Fruit fly (Drosophila melanogaster) whole organism, pupa: ENCODE results near the gene CG5446.

Experiments used
- CG10348 ChIP-seq: fragments of 200-800 bp; sonication (Bioruptor generic); IDR thresholded peaks from 2 replicates; pipeline ENCODE4 v1.3.6; 2022; ENCODE audit warnings: missing biosample characterization, missing genetic modification characterization
- CG12605 ChIP-seq: fragments of 200-800 bp; sonication (Bioruptor generic); IDR thresholded peaks from 2 replicates; pipeline ENCODE4 v1.3.6; 2022; ENCODE audit warnings: missing biosample characterization, missing genetic modification characterization
- CG14655 ChIP-seq: fragments of 200-800 bp; sonication (Bioruptor generic); optimal IDR thresholded peaks from 3 replicates; lab custom pipeline; 2017; ENCODE audit warnings: mild to moderate bottlenecking, missing biosample characterization, missing genetic modification reagents, missing genetic modification characterization
- CG17806 ChIP-seq: fragments of 200-800 bp; sonication (Bioruptor generic); optimal IDR thresholded peaks from 2 replicates; lab custom pipeline; 2018; ENCODE audit warnings: missing biosample characterization, mild to moderate bottlenecking, missing genetic modification characterization, moderate library complexity
- CG34367 ChIP-seq: fragments of 200-800 bp; sonication (Bioruptor generic); optimal IDR thresholded peaks from 2 replicates; lab custom pipeline; 2018; ENCODE audit warnings: missing biosample characterization, mild to moderate bottlenecking, missing genetic modification characterization
- CG8159 ChIP-seq: fragments of 200-800 bp; sonication (Bioruptor generic); optimal IDR thresholded peaks from 3 replicates; lab custom pipeline; 2018; ENCODE audit warnings: missing biosample characterization, mild to moderate bottlenecking, missing genetic modification characterization, moderate library complexity
- CG9948 ChIP-seq: fragments of 200-800 bp; sonication (Bioruptor generic); optimal IDR thresholded peaks from 2 replicates; lab custom pipeline; 2018; ENCODE audit warnings: missing biosample characterization, mild to moderate bottlenecking, missing genetic modification characterization, moderate library complexity
- D1 ChIP-seq: fragments of 200-800 bp; sonication (Bioruptor generic); optimal IDR thresholded peaks from 2 replicates; lab custom pipeline; 2018; ENCODE audit warnings: missing biosample characterization, mild to moderate bottlenecking, missing genetic modification characterization, moderate library complexity
- EcR ChIP-seq: fragments of 200-800 bp; sonication (Bioruptor generic); optimal IDR thresholded peaks from 3 replicates; lab custom pipeline; 2019; ENCODE audit warnings: missing biosample characterization, missing genetic modification characterization, mild to moderate bottlenecking, moderate library complexity, missing genetic modification reagents
- Pif1B ChIP-seq: fragments of 200-800 bp; sonication (Bioruptor generic); optimal IDR thresholded peaks from 3 replicates; lab custom pipeline; 2016; ENCODE audit warnings: missing biosample characterization, missing genetic modification characterization
- Snoo ChIP-seq: fragments of 200-800 bp; sonication (Bioruptor generic); optimal IDR thresholded peaks from 3 replicates; lab custom pipeline; 2017; ENCODE audit warnings: missing biosample characterization, mild to moderate bottlenecking, missing genetic modification characterization, inconsistent platforms
- fd96Ca ChIP-seq: fragments of 200-800 bp; sonication (Bioruptor generic); IDR thresholded peaks from 3 replicates; pipeline ENCODE4 v1.3.6; 2022; ENCODE audit warnings: missing biosample characterization, missing genetic modification characterization
- gl ChIP-seq: fragments of 200-800 bp; sonication (Bioruptor generic); optimal IDR thresholded peaks from 2 replicates; lab custom pipeline; 2018; ENCODE audit warnings: missing biosample characterization, mild to moderate bottlenecking, missing genetic modification characterization

Gene CG5446

DNA sequence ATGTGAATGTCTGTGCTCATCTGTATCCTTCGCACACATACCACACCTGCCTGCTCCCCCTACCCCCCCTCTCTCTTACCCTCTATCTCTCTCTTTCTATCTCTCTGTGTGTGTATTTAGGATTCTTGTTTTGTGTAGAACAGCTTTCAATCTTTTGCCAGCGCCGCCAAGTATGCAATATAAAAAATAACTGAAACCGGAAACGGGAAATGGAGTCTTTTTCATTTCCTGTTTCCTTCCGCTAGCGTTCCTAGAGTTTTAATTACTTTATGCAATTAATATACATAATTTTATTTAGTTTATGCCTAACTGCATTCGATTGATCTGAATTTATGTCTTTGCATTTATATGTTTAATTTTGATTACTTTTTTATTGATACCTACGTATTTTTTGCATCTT, 35.1 kb downstream of the CG5446 start:
- TF ChIP-seq CG17806 (tag; lab: Kevin White, UChicago) (no peak), CG14655 (GFP tag; lab: Kevin White, UChicago) (no peak), CG8159 (tag; lab: Kevin White, UChicago) (no peak), CG10348 (GFP tag; lab: Robert Waterston, UW) (no peak), CG34367 (tag; lab: Kevin White, UChicago) (no peak), gl (no peak), fd96Ca (no peak), D1 (tag; lab: Kevin White, UChicago) (no peak), CG9948 (tag; lab: Kevin White, UChicago) (no peak), CG12605 (GFP tag; lab: Robert Waterston, UW) (no peak), Pif1B (no peak), EcR (GFP tag; lab: Kevin White, UChicago) (no peak), Snoo (tag; lab: Kevin White, UChicago) (no peak)
- TF ChIP-seq, all 21 proteins: peak for 0
